Worm (Caenorhabditis elegans) whole organism, L4 larva: ENCODE results near the gene myrf-2.
"Not testable (repeated sequence)": the region's sequence is repeated elsewhere in the genome, so short reads cannot be mapped to it uniquely, and the experiment has no call there.

ENCODE experiments used
- F37D6.2 ChIP-seq: sonication (generic microtip); optimal IDR thresholded peaks from 2 replicates; lab custom pipeline; 2016; ENCODE audit warnings: mild to moderate bottlenecking, missing genetic modification characterization, missing compliant biosample characterization
- F44E2.7 ChIP-seq: fragments of 200-800 bp; sonication (Bioruptor generic); IDR thresholded peaks from 2 replicates; pipeline ENCODE4 v2.1.2; 2022; ENCODE audit warnings: missing genetic modification characterization, missing compliant biosample characterization
- R02D3.7 ChIP-seq: fragments of 150-350 bp; sonication (generic microtip); optimal IDR thresholded peaks from 3 replicates; lab custom pipeline; 2014; ENCODE audit warnings: missing biosample characterization, missing genetic modification characterization
- T26A8.4 ChIP-seq: fragments of 200-800 bp; sonication (Bioruptor generic); IDR thresholded peaks from 2 replicates; pipeline ENCODE4 v1.3.6; 2022; ENCODE audit warnings: missing genetic modification characterization, missing compliant biosample characterization
- Y105C5A.15 ChIP-seq: fragments of 200-800 bp; sonication (Bioruptor generic); IDR thresholded peaks from 2 replicates; pipeline ENCODE4 v1.3.6; 2022; ENCODE audit warnings: missing genetic modification characterization, missing compliant biosample characterization
- ZK337.2 ChIP-seq: fragments of 200-800 bp; sonication (Bioruptor generic); IDR thresholded peaks from 2 replicates; pipeline ENCODE4 v1.3.6; 2022; ENCODE audit warnings: missing genetic modification reagents, missing genetic modification characterization, missing compliant biosample characterization
- aha-1 ChIP-seq: fragments of 150-350 bp; peaks from one replicate; lab custom pipeline; 2014; ENCODE audit warnings: missing biosample characterization, missing genetic modification characterization
- ama-1 ChIP-seq: fragments of 150-350 bp; optimal IDR thresholded peaks from 2 replicates; lab custom pipeline; 2014; ENCODE audit warnings: inconsistent platforms, mixed read lengths
- ceh-20 ChIP-seq: fragments of 200-800 bp; sonication (Bioruptor generic); IDR thresholded peaks from 2 replicates; pipeline ENCODE4 v1.3.6; 2022; ENCODE audit warnings: missing genetic modification reagents, missing genetic modification characterization, missing compliant biosample characterization
- ceh-28 ChIP-seq: fragments of 150-350 bp; optimal IDR thresholded peaks from 2 replicates; lab custom pipeline; 2014; ENCODE audit warnings: missing biosample characterization, missing genetic modification reagents, missing genetic modification characterization
- ceh-82 ChIP-seq: sonication (generic microtip); optimal IDR thresholded peaks from 2 replicates; lab custom pipeline; 2017; ENCODE audit warnings: missing biosample characterization, missing genetic modification characterization
- ctbp-1 ChIP-seq: fragments of 200-800 bp; sonication (Bioruptor generic); IDR thresholded peaks from 2 replicates; pipeline ENCODE4 v1.3.6; 2022; ENCODE audit warnings: missing genetic modification reagents, missing genetic modification characterization, missing compliant biosample characterization
- daf-16 ChIP-seq, 3 experiments: sonication (generic microtip); optimal IDR thresholded peaks; 2 replicates each; lab custom pipeline; 2016 to 2017; ENCODE audit warnings: missing genetic modification characterization in 3 of 3, missing genetic modification reagents in 3 of 3, mild to moderate bottlenecking in 2 of 3, missing compliant biosample characterization in 2 of 3, missing biosample characterization in 1 of 3, moderate library complexity in 1 of 3
- dmd-6 ChIP-seq: fragments of 200-800 bp; sonication (Bioruptor generic); IDR thresholded peaks from 2 replicates; pipeline ENCODE4 v1.3.6; 2022; ENCODE audit warnings: missing genetic modification reagents, missing genetic modification characterization, missing compliant biosample characterization
- dpl-1 ChIP-seq: fragments of 150-350 bp; optimal IDR thresholded peaks from 2 replicates; lab custom pipeline; 2014; ENCODE audit warnings: missing biosample characterization, missing genetic modification reagents, missing genetic modification characterization
- dve-1 ChIP-seq: sonication (generic microtip); optimal IDR thresholded peaks from 2 replicates; lab custom pipeline; 2017; ENCODE audit warnings: antibody characterized with exemption, mild to moderate bottlenecking, missing genetic modification characterization, missing compliant biosample characterization; ENCODE audit not compliant: insufficient read depth
- egl-43 ChIP-seq: fragments of 200-800 bp; sonication (Bioruptor generic); IDR thresholded peaks from 2 replicates; pipeline ENCODE4 v1.3.6; 2022; ENCODE audit warnings: missing genetic modification reagents, missing genetic modification characterization, missing compliant biosample characterization
- gei-8 ChIP-seq: fragments of 200-800 bp; sonication (Bioruptor generic); optimal IDR thresholded peaks from 2 replicates; lab custom pipeline; 2018; ENCODE audit warnings: mild to moderate bottlenecking, missing genetic modification characterization, missing compliant biosample characterization
- hlh-30 ChIP-seq: sonication (generic microtip); optimal IDR thresholded peaks from 2 replicates; lab custom pipeline; 2017; ENCODE audit warnings: antibody characterized with exemption, mild to moderate bottlenecking, missing genetic modification characterization, missing compliant biosample characterization; ENCODE audit not compliant: insufficient read depth
- lin-1 ChIP-seq: fragments of 200-800 bp; sonication (Bioruptor generic); IDR thresholded peaks from 2 replicates; pipeline ENCODE4 v1.3.6; 2022; ENCODE audit warnings: missing genetic modification reagents, missing genetic modification characterization, missing compliant biosample characterization
- lin-15B ChIP-seq: fragments of 150-350 bp; sonication (generic microtip); optimal IDR thresholded peaks from 3 replicates; lab custom pipeline; 2014; ENCODE audit warnings: missing biosample characterization, missing genetic modification characterization
- lir-3 ChIP-seq: sonication (generic microtip); optimal IDR thresholded peaks from 2 replicates; lab custom pipeline; 2016; ENCODE audit warnings: mild to moderate bottlenecking, missing genetic modification characterization, missing compliant biosample characterization
- lsy-2 ChIP-seq, 2 experiments: fragments of 150-350 bp in 1 of 2; sonication (generic microtip) in 1 of 2; optimal IDR thresholded peaks; 2 replicates each; lab custom pipeline; 2014 to 2017; ENCODE audit warnings: missing biosample characterization in 2 of 2, missing genetic modification characterization in 2 of 2
- madf-9 ChIP-seq: fragments of 200-800 bp; sonication (Bioruptor generic); conservative IDR thresholded peaks from 2 replicates; pipeline ENCODE4 v1.3.6; 2022; ENCODE audit warnings: missing genetic modification reagents, missing genetic modification characterization, missing compliant biosample characterization
- mep-1 ChIP-seq: fragments of 150-350 bp; sonication (generic microtip); optimal IDR thresholded peaks from 3 replicates; lab custom pipeline; 2014; ENCODE audit warnings: missing biosample characterization, missing genetic modification characterization
- mxl-2 ChIP-seq: fragments of 200-800 bp; sonication (Bioruptor generic); conservative IDR thresholded peaks from 2 replicates; pipeline ENCODE4 v1.3.6; 2022; ENCODE audit warnings: missing genetic modification reagents, missing genetic modification characterization, missing compliant biosample characterization
- nhr-111 ChIP-seq: fragments of 200-800 bp; sonication (Bioruptor generic); optimal IDR thresholded peaks from 2 replicates; lab custom pipeline; 2018; ENCODE audit warnings: mild to moderate bottlenecking, missing genetic modification characterization, missing compliant biosample characterization
- nhr-25 ChIP-seq: sonication (generic microtip); optimal IDR thresholded peaks from 2 replicates; lab custom pipeline; 2017; ENCODE audit warnings: missing genetic modification characterization, mild to moderate bottlenecking, missing compliant biosample characterization, antibody characterized with exemption, moderate library complexity, borderline replicate concordance; ENCODE audit not compliant: insufficient read depth
- nhr-28 ChIP-seq: fragments of 150-350 bp; optimal IDR thresholded peaks from 2 replicates; lab custom pipeline; 2014; ENCODE audit warnings: missing biosample characterization, missing genetic modification characterization
- nhr-48 ChIP-seq: sonication (generic microtip); optimal IDR thresholded peaks from 2 replicates; lab custom pipeline; 2016; ENCODE audit warnings: mild to moderate bottlenecking, missing genetic modification characterization, missing compliant biosample characterization
- pha-4 ChIP-seq, 2 experiments: fragments of 150-350 bp in 1 of 2; fragments of 200-800 bp in 1 of 2; sonication (Bioruptor generic) in 1 of 2; IDR thresholded peaks in 1 of 2; optimal IDR thresholded peaks in 1 of 2; 2 replicates each; pipeline versions ENCODE4 v1.3.6 to Lab custom; 2014 to 2022; ENCODE audit warnings: missing genetic modification characterization in 2 of 2, missing genetic modification reagents in 2 of 2, missing biosample characterization in 1 of 2, missing compliant biosample characterization in 1 of 2
- rbr-2 ChIP-seq: sonication (generic microtip); optimal IDR thresholded peaks from 2 replicates; lab custom pipeline; 2016; ENCODE audit warnings: missing genotype, missing genetic modification characterization, missing compliant biosample characterization
- saeg-2 ChIP-seq: fragments of 200-800 bp; sonication (Bioruptor generic); IDR thresholded peaks from 2 replicates; pipeline ENCODE4 v1.3.6; 2022; ENCODE audit warnings: missing genetic modification reagents, missing genetic modification characterization, missing compliant biosample characterization
- snpc-1.2 ChIP-seq: fragments of 200-800 bp; sonication (Bioruptor generic); IDR thresholded peaks from 2 replicates; pipeline ENCODE4 v1.3.6; 2022; ENCODE audit warnings: missing genetic modification reagents, missing genetic modification characterization, missing compliant biosample characterization
- tag-97 ChIP-seq: fragments of 200-800 bp; sonication (Bioruptor generic); IDR thresholded peaks from 2 replicates; pipeline ENCODE4 v1.3.6; 2022; ENCODE audit warnings: missing genetic modification characterization, missing compliant biosample characterization
- unc-130 ChIP-seq: sonication (generic microtip); optimal IDR thresholded peaks from 2 replicates; lab custom pipeline; 2016; ENCODE audit warnings: missing genetic modification reagents, missing genetic modification characterization, missing compliant biosample characterization
- unc-62 ChIP-seq, 3 experiments: fragments of 150-350 bp in 1 of 3; sonication (generic microtip); optimal IDR thresholded peaks in 2 of 3; peaks in 1 of 3; 1 replicate in 1 of 3; 2 replicates in 2 of 3; lab custom pipeline; 2014 to 2017; ENCODE audit warnings: missing biosample characterization in 3 of 3, missing genetic modification characterization in 3 of 3, missing genetic modification reagents in 3 of 3, missing genotype in 1 of 3
- zag-1 ChIP-seq: fragments of 150-350 bp; optimal IDR thresholded peaks from 2 replicates; lab custom pipeline; 2014; ENCODE audit warnings: missing biosample characterization, missing genetic modification characterization
- zfp-2 ChIP-seq: sonication (generic microtip); optimal IDR thresholded peaks from 2 replicates; lab custom pipeline; 2016; ENCODE audit warnings: mild to moderate bottlenecking, missing genetic modification characterization, missing compliant biosample characterization
- zfp-3 ChIP-seq: fragments of 200-800 bp; sonication (Bioruptor generic); conservative IDR thresholded peaks from 2 replicates; pipeline ENCODE4 v1.3.6; 2022; ENCODE audit warnings: missing genetic modification reagents, missing genetic modification characterization, missing compliant biosample characterization
- zip-11 ChIP-seq: fragments of 200-800 bp; sonication (Bioruptor generic); IDR thresholded peaks from 2 replicates; pipeline ENCODE4 v1.3.6; 2022; ENCODE audit warnings: missing genetic modification characterization, missing compliant biosample characterization
- ztf-11 ChIP-seq: fragments of 150-350 bp; optimal IDR thresholded peaks from 2 replicates; lab custom pipeline; 2014; ENCODE audit warnings: missing biosample characterization, missing genetic modification characterization
- ztf-7 ChIP-seq: fragments of 150-350 bp; optimal IDR thresholded peaks from 2 replicates; lab custom pipeline; 2014; ENCODE audit warnings: missing biosample characterization, missing genetic modification characterization

The myrf-2 gene

DNA sequence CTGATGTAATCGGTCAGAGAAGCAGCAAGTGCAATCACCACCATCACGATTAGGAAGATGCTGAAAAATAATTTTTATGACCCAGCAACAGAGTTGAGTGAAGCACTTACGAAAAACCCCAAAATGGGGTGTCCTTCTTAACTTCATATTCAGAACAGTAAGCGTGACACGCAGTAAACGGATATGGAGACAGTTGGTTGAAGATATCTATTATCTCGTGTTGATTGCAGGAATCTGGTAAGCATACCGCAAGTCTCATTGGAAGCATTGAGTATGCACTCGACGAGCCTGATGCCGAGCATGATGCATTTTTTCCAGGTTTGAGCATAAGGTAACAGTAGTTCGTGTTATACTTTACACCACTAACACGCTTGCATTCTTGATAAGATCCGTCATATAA lies 52.9 kb downstream of the myrf-2 start:
- TF ChIP-seq zfp-3 (0 out of 2 replicates have a peak, but pooled peaks have one; percentile 49), aha-1 (tag; lab: Kevin White, UChicago) (peak; percentile 91), tag-97 (GFP tag; lab: Robert Waterston, UW) (0 out of 2 replicates have a peak, but pooled peaks have one; percentile 55), lir-3 (no peak), lin-15B (tag; lab: Kevin White, UChicago) (no peak), ama-1 (lab: Kevin White, UChicago) (no peak), hlh-30 (no peak), mep-1 (no peak), unc-62 (GFP tag; optimal IDR thresholded peaks at IDR 0.05 in 1 of 2; lab: Kevin White, UChicago) (peak in 1 of 2 experiments; percentile 45), unc-62 (tag; optimal IDR thresholded peaks at IDR 0.05; lab: Kevin White, UChicago) (no peak), nhr-28 (tag; lab: Kevin White, UChicago) (no peak), saeg-2 (no peak), dpl-1 (GFP tag; lab: Kevin White, UChicago) (no peak)
- TF ChIP-seq, all 104 proteins: peak for 4

DNA sequence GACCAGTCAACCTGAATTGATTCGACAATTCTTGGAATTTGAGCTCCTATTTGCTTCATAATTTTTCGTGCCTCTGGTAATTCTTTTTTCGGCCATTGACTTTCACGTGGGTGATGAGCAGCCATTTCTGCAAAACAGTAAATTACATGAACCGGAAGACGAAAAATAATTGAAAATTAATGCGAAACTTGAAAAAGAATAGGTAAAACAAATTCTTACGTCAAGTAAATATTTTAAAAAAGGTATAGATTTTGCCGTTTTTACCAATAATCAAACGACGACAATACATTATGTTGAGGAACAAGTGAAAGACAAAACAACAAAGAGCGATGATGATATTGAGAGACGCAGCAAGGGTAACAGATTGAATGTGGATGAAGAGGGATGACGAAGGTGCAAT lies 55.7 kb downstream of the myrf-2 start, which contains the start of gene moc-1:
Gene moc-1, minus strand, starts transcription at position 127 of the 400 bp plus-strand sequence.
- no peak for TF ChIP-seq nhr-48
- TF ChIP-seq daf-16 (GFP tag; optimal IDR thresholded peaks at IDR 0.05; lab: Kevin White, UChicago): no peak
- peak; percentile 19 for TF ChIP-seq daf-16 (tag; optimal IDR thresholded peaks at IDR 0.05; lab: Kevin White, UChicago)
- TF ChIP-seq nhr-25 (tag; lab: Kevin White, UChicago): no peak
- TF ChIP-seq ceh-82 (tag; lab: Kevin White, UChicago): no peak
- TF ChIP-seq mxl-2 (GFP tag; lab: Robert Waterston, UW): no peak
- peak in 1 of 2 experiments; percentile 94 for TF ChIP-seq unc-62 (GFP tag; optimal IDR thresholded peaks at IDR 0.05 in 1 of 2; lab: Kevin White, UChicago)
- no peak for TF ChIP-seq unc-62 (tag; optimal IDR thresholded peaks at IDR 0.05; lab: Kevin White, UChicago)
- no peak for TF ChIP-seq dmd-6 (GFP tag; lab: Robert Waterston, UW)
- TF ChIP-seq ceh-28 (tag; lab: Kevin White, UChicago): no peak
- TF ChIP-seq zip-11 (GFP tag; lab: Robert Waterston, UW): no peak
- no peak for TF ChIP-seq zag-1 (tag; lab: Kevin White, UChicago)
- TF ChIP-seq lsy-2 (tag; optimal IDR thresholded peaks at IDR 0.05; lab: Kevin White, UChicago): no peak
- TF ChIP-seq ztf-11 (tag; lab: Kevin White, UChicago): no peak
- no peak for TF ChIP-seq ztf-7 (tag; lab: Kevin White, UChicago)
- no peak for TF ChIP-seq R02D3.7
- TF ChIP-seq, all 104 proteins: peak for 2

DNA sequence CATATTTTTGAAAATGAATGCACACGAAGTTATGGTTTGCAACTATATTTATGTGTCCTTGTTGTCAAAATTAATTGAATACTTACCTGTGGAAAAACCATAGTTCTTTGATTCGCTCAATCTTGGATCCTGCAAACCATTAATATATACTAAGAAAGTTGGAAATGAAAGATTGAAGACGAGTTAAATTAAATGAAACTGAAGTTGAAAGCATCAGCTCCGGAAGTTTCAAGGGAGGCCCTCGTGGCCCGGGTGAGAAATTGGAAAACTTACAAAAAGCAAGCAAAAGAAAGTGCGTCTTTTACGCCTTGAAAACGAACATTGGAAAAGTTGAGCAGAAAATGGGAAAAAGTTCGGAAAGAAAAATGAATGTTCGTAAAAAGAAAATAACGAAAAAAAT lies 61.1 kb downstream of the myrf-2 start, which contains the start of gene unc-58:
Gene unc-58, minus strand, starts transcription at position 101 of the 400 bp plus-strand sequence.
- TF ChIP-seq ceh-20 (GFP tag; lab: Robert Waterston, UW) (0 out of 2 replicates have a peak, but pooled peaks have one; percentile 2), zfp-2 (tag; lab: Kevin White, UChicago) (no peak)
- TF ChIP-seq, all 104 proteins: peak for 1

DNA sequence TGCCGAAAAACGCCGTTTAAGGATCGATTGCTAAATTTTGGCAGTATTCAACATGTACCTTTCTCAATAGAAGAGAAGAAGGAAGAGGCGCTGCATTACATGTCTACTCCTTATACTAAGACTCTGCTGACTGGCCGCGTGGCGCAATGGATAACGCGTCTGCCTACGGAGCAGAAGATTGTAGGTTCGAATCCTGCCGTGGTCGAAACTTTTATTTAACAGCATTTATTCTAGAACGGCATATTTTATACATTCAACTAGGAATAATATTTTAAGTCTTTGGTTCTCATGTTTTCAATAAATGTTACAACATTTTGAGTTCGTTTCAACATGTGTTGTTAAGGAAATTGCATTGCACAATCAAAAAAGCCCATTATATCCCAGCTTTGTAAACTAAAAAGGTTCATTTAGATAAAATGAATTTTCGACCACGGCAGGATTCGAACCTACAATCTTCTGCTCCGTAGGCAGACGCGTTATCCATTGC lies 61.6 kb downstream of the myrf-2 start:
- TF ChIP-seq ZK337.2 (GFP tag; lab: Robert Waterston, UW) (peak; percentile 45; the same call in 1 of the 2 replicates), rbr-2 (peak; percentile 67), madf-9 (GFP tag; lab: Robert Waterston, UW) (peak; percentile 37; the same call in 1 of the 2 replicates), unc-130 (GFP tag; lab: Kevin White, UChicago) (peak; percentile 42), nhr-111 (peak; percentile 20), snpc-1.2 (GFP tag; lab: Robert Waterston, UW) (peak; percentile 91), ceh-20 (GFP tag; lab: Robert Waterston, UW) (peak; percentile 58; the same call in 1 of the 2 replicates), ctbp-1 (GFP tag; lab: Robert Waterston, UW) (peak; percentile 87), T26A8.4 (GFP tag; lab: Robert Waterston, UW) (peak; percentile 82), gei-8 (GFP tag; lab: Kevin White, UChicago) (peak; percentile 49), daf-16 (GFP tag; optimal IDR thresholded peaks at IDR 0.05; lab: Kevin White, UChicago) (peak; percentile 3 to 81), daf-16 (tag; optimal IDR thresholded peaks at IDR 0.05; lab: Kevin White, UChicago) (peak; percentile 69), egl-43 (GFP tag; lab: Robert Waterston, UW) (peak; percentile 90), pha-4 (GFP tag; IDR thresholded peaks at IDR 0.05; lab: Robert Waterston, UW) (peak; percentile 89), dve-1 (tag; lab: Kevin White, UChicago) (peak; percentile 71), lin-1 (GFP tag; lab: Robert Waterston, UW) (peak; percentile 60; the same call in 1 of the 2 replicates), F37D6.2 (tag; lab: Kevin White, UChicago) (peak; percentile 16), nhr-48 (peak; percentile 54), F44E2.7 (GFP tag; lab: Robert Waterston, UW) (peak; percentile 76; the same call in 1 of the 2 replicates), Y105C5A.15 (GFP tag; lab: Robert Waterston, UW) (0 out of 2 replicates have a peak, but pooled peaks have one; percentile 24)
- not testable (repeated sequence) for TF ChIP-seq pha-4 (tag; optimal IDR thresholded peaks at IDR 0.05; lab: Kevin White, UChicago)
